Worm (Caenorhabditis elegans): ENCODE results near the gene twk-40.

- TF ChIP-seq unc-62 (GFP tag; optimal IDR thresholded peaks at IDR 0.05) (no peak), blmp-1 (tag; optimal IDR thresholded peaks at IDR 0.05) (no peak), nhr-2 (tag; optimal IDR thresholded peaks at IDR 0.05) (no peak), ceh-39 (tag; optimal IDR thresholded peaks at IDR 0.05) (no peak), lin-13 (tag; optimal IDR thresholded peaks at IDR 0.05) (no peak), nhr-76 (tag; optimal IDR thresholded peaks at IDR 0.05) (no peak), mab-5 (tag; optimal IDR thresholded peaks at IDR 0.05) (no peak), mep-1 (tag; optimal IDR thresholded peaks at IDR 0.05) (no peak), pha-4 (tag; optimal IDR thresholded peaks at IDR 0.05) (no peak), ztf-11 (tag; optimal IDR thresholded peaks at IDR 0.05) (no peak)
Observed at ce11 chrIII:13455207-13455606, 37.1 kb downstream of the twk-40 start, which contains the start of gene cua-1.

All from whole organism, mixed stage, embryonic.